Worm (Caenorhabditis elegans) whole organism, young adult: ENCODE results near the gene F21G4.6.

ENCODE experiments used
- D2030.7 ChIP-seq: fragments of 200-800 bp; sonication (Bioruptor generic); IDR thresholded peaks from 2 replicates; pipeline ENCODE4 v1.3.6; 2022; ENCODE audit warnings: missing genetic modification reagents, missing genetic modification characterization, missing compliant biosample characterization
- F49E8.2 ChIP-seq: sonication (generic microtip); optimal IDR thresholded peaks from 3 replicates; lab custom pipeline; 2017; ENCODE audit warnings: missing genetic modification characterization, mild to moderate bottlenecking, missing compliant biosample characterization, antibody characterized with exemption, moderate library complexity; ENCODE audit not compliant: insufficient read depth
- F57C9.4 ChIP-seq: sonication (generic microtip); optimal IDR thresholded peaks from 2 replicates; lab custom pipeline; 2017; ENCODE audit warnings: mild to moderate bottlenecking, missing genetic modification characterization, missing compliant biosample characterization
- T07F8.4 ChIP-seq: sonication (generic microtip); optimal IDR thresholded peaks from 2 replicates; lab custom pipeline; 2016; ENCODE audit warnings: mild to moderate bottlenecking, missing genetic modification characterization, moderate library complexity, missing compliant biosample characterization
- Y53F4B.3 ChIP-seq: fragments of 200-800 bp; sonication (Bioruptor generic); IDR thresholded peaks from 2 replicates; pipeline ENCODE4 v1.3.6; 2022; ENCODE audit warnings: missing genetic modification reagents, missing genetic modification characterization, missing compliant biosample characterization
- ama-1 ChIP-seq, 3 experiments: fragments of 150-350 bp in 1 of 3; sonication (generic microtip) in 2 of 3; optimal IDR thresholded peaks; 2 replicates each; lab custom pipeline; 2014 to 2018; ENCODE audit warnings: missing biosample characterization in 2 of 3, missing genetic modification characterization in 2 of 3, missing genetic modification reagents in 2 of 3
- aptf-2 ChIP-seq: fragments of 200-800 bp; sonication (Bioruptor generic); conservative IDR thresholded peaks from 2 replicates; pipeline ENCODE4 v1.3.6; 2022; ENCODE audit warnings: missing genetic modification reagents, missing genetic modification characterization, missing compliant biosample characterization
- cebp-1 ChIP-seq, 2 experiments: fragments of 200-800 bp in 1 of 2; sonication (Bioruptor generic) in 1 of 2; sonication (generic microtip) in 1 of 2; IDR thresholded peaks in 1 of 2; optimal IDR thresholded peaks in 1 of 2; 2 replicates each; pipeline versions ENCODE4 v1.3.6 to Lab custom; 2017 to 2022; ENCODE audit warnings: missing compliant biosample characterization in 2 of 2, missing genetic modification characterization in 2 of 2, mild to moderate bottlenecking in 1 of 2, missing genetic modification reagents in 1 of 2, moderate library complexity in 1 of 2
- chd-7 ChIP-seq: sonication (generic microtip); optimal IDR thresholded peaks from 2 replicates; lab custom pipeline; 2016; ENCODE audit warnings: mild to moderate bottlenecking, missing genetic modification characterization, moderate library complexity, missing compliant biosample characterization
- egl-18 ChIP-seq: fragments of 200-800 bp; sonication (Bioruptor generic); IDR thresholded peaks from 2 replicates; pipeline ENCODE4 v1.3.6; 2022; ENCODE audit warnings: missing genetic modification reagents, missing genetic modification characterization, missing compliant biosample characterization
- ets-4 ChIP-seq: fragments of 200-800 bp; sonication (Bioruptor generic); optimal IDR thresholded peaks from 2 replicates; lab custom pipeline; 2018; ENCODE audit warnings: mild to moderate bottlenecking, missing genetic modification characterization, missing compliant biosample characterization
- hlh-26 ChIP-seq: fragments of 200-800 bp; sonication (Bioruptor generic); conservative IDR thresholded peaks from 2 replicates; pipeline ENCODE4 v1.3.6; 2022; ENCODE audit warnings: missing genetic modification reagents, missing genetic modification characterization, missing compliant biosample characterization
- let-526 ChIP-seq: fragments of 200-800 bp; sonication (Bioruptor generic); IDR thresholded peaks from 2 replicates; pipeline ENCODE4 v1.3.6; 2022; ENCODE audit warnings: missing genetic modification reagents, missing genetic modification characterization, missing compliant biosample characterization
- lin-40 ChIP-seq: sonication (generic microtip); optimal IDR thresholded peaks from 2 replicates; lab custom pipeline; 2016; ENCODE audit warnings: missing genetic modification characterization, mild to moderate bottlenecking, missing compliant biosample characterization, missing genotype, missing genetic modification reagents
- nfya-2 ChIP-seq: fragments of 200-800 bp; sonication (Bioruptor generic); IDR thresholded peaks from 2 replicates; pipeline ENCODE4 v1.3.6; 2022; ENCODE audit warnings: missing genetic modification reagents, missing genetic modification characterization, missing compliant biosample characterization
- nhr-179 ChIP-seq: sonication (generic microtip); optimal IDR thresholded peaks from 2 replicates; lab custom pipeline; 2016; ENCODE audit warnings: mild to moderate bottlenecking, missing genetic modification characterization, missing compliant biosample characterization
- nhr-80 ChIP-seq: sonication (generic microtip); optimal IDR thresholded peaks from 2 replicates; lab custom pipeline; 2016; ENCODE audit warnings: missing genetic modification characterization, missing compliant biosample characterization
- rcor-1 ChIP-seq: fragments of 200-800 bp; sonication (Bioruptor generic); IDR thresholded peaks from 2 replicates; pipeline ENCODE4 v1.3.6; 2022; ENCODE audit warnings: missing genetic modification reagents, missing genetic modification characterization, missing compliant biosample characterization
- snpc-1.1 ChIP-seq: sonication (generic microtip); optimal IDR thresholded peaks from 2 replicates; lab custom pipeline; 2017; ENCODE audit warnings: missing genetic modification characterization, mild to moderate bottlenecking, missing compliant biosample characterization, antibody characterized with exemption, moderate library complexity, missing genotype, missing genetic modification reagents; ENCODE audit not compliant: insufficient read depth
- tbp1 ChIP-seq: fragments of 200-800 bp; sonication (Bioruptor generic); optimal IDR thresholded peaks from 2 replicates; lab custom pipeline; 2018; ENCODE audit warnings: mild to moderate bottlenecking, missing genetic modification characterization, missing compliant biosample characterization
- tlf-1 ChIP-seq: fragments of 200-800 bp; sonication (Bioruptor generic); optimal IDR thresholded peaks from 2 replicates; lab custom pipeline; 2018; ENCODE audit warnings: mild to moderate bottlenecking, missing genetic modification characterization, missing compliant biosample characterization

The F21G4.6 gene

DNA sequence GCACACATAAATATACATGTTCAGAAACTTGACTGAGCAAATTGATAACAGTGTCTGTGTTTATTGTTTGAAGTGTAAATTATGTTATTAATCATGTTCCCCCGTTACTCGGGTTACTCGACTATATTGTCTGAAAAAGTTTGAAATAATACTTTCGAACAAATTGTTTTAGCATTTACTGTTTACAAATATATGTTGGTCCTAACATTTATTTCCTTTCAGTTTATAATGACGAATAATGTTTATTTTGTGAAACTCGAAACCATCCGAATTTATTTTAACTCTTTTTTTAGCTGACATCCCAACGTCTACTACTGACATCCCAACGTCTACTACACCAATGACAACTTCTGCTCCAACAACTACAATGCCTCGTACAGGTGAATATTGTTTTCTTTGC, 48.4 kb downstream of the F21G4.6 start, which contains the start of gene R07B1.7:
Gene R07B1.7 (plus strand): TSS at position 301 of the 400 bp plus-strand sequence.
- TF ChIP-seq nhr-179 (tag; lab: Kevin White, UChicago) (no peak), F49E8.2 (tag; lab: Kevin White, UChicago) (no peak), tlf-1 (no peak), rcor-1 (GFP tag; lab: Robert Waterston, UW) (no peak), nfya-2 (GFP tag; lab: Robert Waterston, UW) (no peak), hlh-26 (GFP tag; lab: Robert Waterston, UW) (no peak), snpc-1.1 (tag; lab: Kevin White, UChicago) (no peak), Y53F4B.3 (no peak), cebp-1 (GFP tag; IDR thresholded peaks at IDR 0.05; lab: Robert Waterston, UW) (no peak), cebp-1 (tag; optimal IDR thresholded peaks at IDR 0.05; lab: Kevin White, UChicago) (no peak), lin-40 (tag; lab: Kevin White, UChicago) (no peak)

- TF ChIP-seq chd-7 (no peak), egl-18 (GFP tag; lab: Robert Waterston, UW) (no peak), ama-1 (optimal IDR thresholded peaks at IDR 0.05; lab: Kevin White, UChicago) (no peak), ama-1 (GFP tag; optimal IDR thresholded peaks at IDR 0.05; lab: Kevin White, UChicago) (no peak), let-526 (GFP tag; lab: Robert Waterston, UW) (no peak), tbp1 (GFP tag; lab: Kevin White, UChicago) (no peak), T07F8.4 (no peak), D2030.7 (no peak), ets-4 (GFP tag; lab: Kevin White, UChicago) (no peak), aptf-2 (GFP tag; lab: Robert Waterston, UW) (no peak), F57C9.4 (tag; lab: Kevin White, UChicago) (no peak)
Measured at ce11 chrX:9866355-9866754, 50.9 kb downstream of the F21G4.6 start, which contains the start of gene R07B1.6. R07B1.6 (plus strand) TSS chrX:9866655.

ce11 chrX:9862916-9863624, 54.2 kb downstream of the F21G4.6 start, which contains the start of the genes gst-36 and R07B1.5:
gst-36 (minus strand) TSS chrX:9862960.
R07B1.5 (plus strand) TSS chrX:9863580.
- TF ChIP-seq nhr-80: peak; percentile 68
- TF ChIP-seq let-526 (GFP tag; lab: Robert Waterston, UW): no peak
